Worm (Caenorhabditis elegans) whole organism, L1 larva: ENCODE measurements around the gene str-260.

Experiments
- C34B4.2 ChIP-seq: sonication (generic microtip); optimal IDR thresholded peaks from 2 replicates; lab custom pipeline; 2017; ENCODE audit warnings: mild to moderate bottlenecking, missing genetic modification characterization, missing compliant biosample characterization
- F16B12.6 ChIP-seq: fragments of 150-350 bp; optimal IDR thresholded peaks from 2 replicates; lab custom pipeline; 2014; ENCODE audit warnings: missing biosample characterization, missing genetic modification characterization
- aha-1 ChIP-seq: fragments of 150-350 bp; optimal IDR thresholded peaks from 2 replicates; lab custom pipeline; 2014; ENCODE audit warnings: missing biosample characterization, missing genetic modification characterization
- alr-1 ChIP-seq: fragments of 200-800 bp; sonication (Bioruptor generic); optimal IDR thresholded peaks from 2 replicates; lab custom pipeline; 2018; ENCODE audit warnings: borderline replicate concordance, mild to moderate bottlenecking, missing genetic modification characterization, missing compliant biosample characterization
- aly-2 ChIP-seq: fragments of 150-350 bp; optimal IDR thresholded peaks from 2 replicates; lab custom pipeline; 2014; ENCODE audit warnings: missing biosample characterization, missing genetic modification characterization
- blmp-1 ChIP-seq: fragments of 150-350 bp; optimal IDR thresholded peaks from 2 replicates; lab custom pipeline; 2014; ENCODE audit warnings: missing biosample characterization, missing genetic modification characterization
- ceh-63 ChIP-seq: fragments of 200-800 bp; sonication (Bioruptor generic); optimal IDR thresholded peaks from 2 replicates; lab custom pipeline; 2018; ENCODE audit warnings: mild to moderate bottlenecking, missing genetic modification characterization, missing compliant biosample characterization
- ceh-8 ChIP-seq: fragments of 200-800 bp; sonication (Bioruptor generic); optimal IDR thresholded peaks from 2 replicates; lab custom pipeline; 2018; ENCODE audit warnings: mild to moderate bottlenecking, missing genetic modification characterization, moderate library complexity, missing compliant biosample characterization
- ceh-82 ChIP-seq, 3 experiments: fragments of 150-350 bp in 1 of 3; sonication (generic microtip) in 2 of 3; optimal IDR thresholded peaks; 2 replicates each; lab custom pipeline; 2014 to 2017; ENCODE audit warnings: missing biosample characterization in 3 of 3, missing genetic modification characterization in 3 of 3
- ces-1 ChIP-seq: fragments of 150-350 bp; optimal IDR thresholded peaks from 2 replicates; lab custom pipeline; 2014; ENCODE audit warnings: missing biosample characterization, missing genetic modification reagents, missing genetic modification characterization
- efl-1 ChIP-seq, 4 experiments: fragments of 150-350 bp; optimal IDR thresholded peaks in 3 of 4; peaks in 1 of 4; 1 replicate in 1 of 4; 2 replicates in 3 of 4; lab custom pipeline; 2014; ENCODE audit warnings: missing biosample characterization in 2 of 4, missing genetic modification characterization in 2 of 4, missing genetic modification reagents in 2 of 4
- egl-13 ChIP-seq: sonication (generic microtip); optimal IDR thresholded peaks from 2 replicates; lab custom pipeline; 2016; ENCODE audit warnings: missing genotype, missing genetic modification reagents, missing genetic modification characterization, missing compliant biosample characterization
- elt-2 ChIP-seq: sonication (generic microtip); optimal IDR thresholded peaks from 2 replicates; lab custom pipeline; 2016; ENCODE audit warnings: missing genetic modification characterization, mild to moderate bottlenecking, inconsistent platforms, missing compliant biosample characterization, missing genetic modification reagents
- elt-3 ChIP-seq, 6 experiments: fragments of 150-350 bp in 1 of 6; sonication (generic microtip); optimal IDR thresholded peaks; 2 replicates each; lab custom pipeline; 2017 to 2018; ENCODE audit warnings: missing biosample characterization in 6 of 6, missing genetic modification characterization in 6 of 6, inconsistent platforms in 1 of 6
- fkh-4 ChIP-seq: sonication (generic microtip); optimal IDR thresholded peaks from 2 replicates; lab custom pipeline; 2016; ENCODE audit warnings: missing compliant biosample characterization, missing genetic modification characterization, borderline replicate concordance
- grh-1 ChIP-seq: fragments of 200-800 bp; sonication (Bioruptor generic); IDR thresholded peaks from 2 replicates; pipeline ENCODE4 v1.3.6; 2022; ENCODE audit warnings: missing genetic modification reagents, missing genetic modification characterization, missing compliant biosample characterization
- hpl-2 ChIP-seq: fragments of 150-350 bp; optimal IDR thresholded peaks from 2 replicates; lab custom pipeline; 2014; ENCODE audit warnings: missing biosample characterization, missing genetic modification reagents, missing genetic modification characterization
- irx-1 ChIP-seq: sonication (generic microtip); optimal IDR thresholded peaks from 2 replicates; lab custom pipeline; 2016; ENCODE audit warnings: missing genetic modification characterization, missing compliant biosample characterization
- lin-13 ChIP-seq: fragments of 150-350 bp; optimal IDR thresholded peaks from 2 replicates; lab custom pipeline; 2014; ENCODE audit warnings: missing biosample characterization, missing genetic modification reagents, missing genetic modification characterization
- lin-15B ChIP-seq: fragments of 150-350 bp; sonication (generic microtip); optimal IDR thresholded peaks from 3 replicates; lab custom pipeline; 2014; ENCODE audit warnings: missing biosample characterization, missing genetic modification characterization
- lir-3 ChIP-seq: sonication (generic microtip); optimal IDR thresholded peaks from 2 replicates; lab custom pipeline; 2016; ENCODE audit warnings: mild to moderate bottlenecking, missing genetic modification characterization, moderate library complexity, missing compliant biosample characterization; ENCODE audit not compliant: poor library complexity
- lsy-2 ChIP-seq, 2 experiments: fragments of 150-350 bp; optimal IDR thresholded peaks; 2 replicates each; lab custom pipeline; 2014; ENCODE audit warnings: missing biosample characterization in 2 of 2, missing genetic modification characterization in 2 of 2
- mdl-1 ChIP-seq, 2 experiments: fragments of 150-350 bp; optimal IDR thresholded peaks; 2 replicates each; lab custom pipeline; 2014 to 2017; ENCODE audit warnings: missing biosample characterization in 2 of 2, missing genetic modification characterization in 2 of 2, inconsistent platforms in 1 of 2
- mep-1 ChIP-seq: fragments of 150-350 bp; optimal IDR thresholded peaks from 2 replicates; lab custom pipeline; 2014; ENCODE audit warnings: missing biosample characterization, missing genetic modification characterization
- nhr-11 ChIP-seq: fragments of 150-350 bp; optimal IDR thresholded peaks from 2 replicates; lab custom pipeline; 2014; ENCODE audit warnings: missing biosample characterization, missing genetic modification characterization
- nhr-12 ChIP-seq: sonication (generic microtip); optimal IDR thresholded peaks from 2 replicates; lab custom pipeline; 2017; ENCODE audit warnings: missing biosample characterization, missing genetic modification characterization
- nhr-71 ChIP-seq: sonication (generic microtip); optimal IDR thresholded peaks from 2 replicates; lab custom pipeline; 2016; ENCODE audit warnings: mild to moderate bottlenecking, missing genetic modification characterization, moderate library complexity, missing compliant biosample characterization
- nhr-76 ChIP-seq: sonication (generic microtip); optimal IDR thresholded peaks from 2 replicates; lab custom pipeline; 2017; ENCODE audit warnings: missing biosample characterization, missing genetic modification characterization
- nhr-85 ChIP-seq: sonication (generic microtip); peaks from one replicate; lab custom pipeline; 2016; ENCODE audit warnings: missing genetic modification characterization, inconsistent platforms, missing compliant biosample characterization
- nhr-90 ChIP-seq: sonication (generic microtip); optimal IDR thresholded peaks from 2 replicates; lab custom pipeline; 2016; ENCODE audit warnings: mild to moderate bottlenecking, missing genetic modification characterization, missing compliant biosample characterization; ENCODE audit not compliant: poor library complexity
- pag-3 ChIP-seq: sonication (generic microtip); optimal IDR thresholded peaks from 2 replicates; lab custom pipeline; 2017; ENCODE audit warnings: missing genetic modification characterization, mild to moderate bottlenecking, missing compliant biosample characterization, antibody characterized with exemption, borderline replicate concordance; ENCODE audit not compliant: insufficient read depth
- rnt-1 ChIP-seq: sonication (generic microtip); optimal IDR thresholded peaks from 2 replicates; lab custom pipeline; 2016; ENCODE audit warnings: mild to moderate bottlenecking, missing genetic modification characterization, moderate library complexity, missing compliant biosample characterization
- snpc-4 ChIP-seq: fragments of 150-350 bp; optimal IDR thresholded peaks from 2 replicates; lab custom pipeline; 2014; ENCODE audit warnings: missing biosample characterization, missing genetic modification characterization
- snu-23 ChIP-seq: sonication (generic microtip); optimal IDR thresholded peaks from 2 replicates; lab custom pipeline; 2016; ENCODE audit warnings: missing genetic modification characterization, missing compliant biosample characterization
- sox-4 ChIP-seq: sonication (generic microtip); optimal IDR thresholded peaks from 2 replicates; lab custom pipeline; 2016; ENCODE audit warnings: missing genetic modification characterization, missing compliant biosample characterization
- tlp-1 ChIP-seq: fragments of 150-350 bp; optimal IDR thresholded peaks from 2 replicates; lab custom pipeline; 2014; ENCODE audit warnings: missing biosample characterization, missing genetic modification characterization
- unc-130 ChIP-seq: fragments of 150-350 bp; optimal IDR thresholded peaks from 2 replicates; lab custom pipeline; 2017; ENCODE audit warnings: missing biosample characterization, missing genetic modification characterization, inconsistent platforms
- unc-30 ChIP-seq: sonication (generic microtip); optimal IDR thresholded peaks from 2 replicates; lab custom pipeline; 2017; ENCODE audit warnings: missing biosample characterization, missing genetic modification characterization
- unc-62 ChIP-seq: fragments of 150-350 bp; optimal IDR thresholded peaks from 2 replicates; lab custom pipeline; 2014; ENCODE audit warnings: missing biosample characterization, missing genetic modification reagents, missing genetic modification characterization
- unc-86 ChIP-seq: sonication (generic microtip); optimal IDR thresholded peaks from 2 replicates; lab custom pipeline; 2016; ENCODE audit warnings: missing genetic modification characterization, missing compliant biosample characterization
- xbp-1 ChIP-seq: sonication (generic microtip); optimal IDR thresholded peaks from 2 replicates; lab custom pipeline; 2016; ENCODE audit warnings: missing genetic modification characterization, missing compliant biosample characterization
- zag-1 ChIP-seq: fragments of 150-350 bp; optimal IDR thresholded peaks from 2 replicates; lab custom pipeline; 2014; ENCODE audit warnings: missing biosample characterization, missing genetic modification characterization
- ztf-11 ChIP-seq, 2 experiments: sonication (generic microtip); optimal IDR thresholded peaks; 2 replicates each; lab custom pipeline; 2016 to 2017; ENCODE audit warnings: missing genetic modification characterization in 2 of 2, missing biosample characterization in 1 of 2, missing compliant biosample characterization in 1 of 2
- ztf-4 ChIP-seq: fragments of 150-350 bp; optimal IDR thresholded peaks from 2 replicates; lab custom pipeline; 2014; ENCODE audit warnings: missing biosample characterization, missing genetic modification characterization

Gene str-260

DNA sequence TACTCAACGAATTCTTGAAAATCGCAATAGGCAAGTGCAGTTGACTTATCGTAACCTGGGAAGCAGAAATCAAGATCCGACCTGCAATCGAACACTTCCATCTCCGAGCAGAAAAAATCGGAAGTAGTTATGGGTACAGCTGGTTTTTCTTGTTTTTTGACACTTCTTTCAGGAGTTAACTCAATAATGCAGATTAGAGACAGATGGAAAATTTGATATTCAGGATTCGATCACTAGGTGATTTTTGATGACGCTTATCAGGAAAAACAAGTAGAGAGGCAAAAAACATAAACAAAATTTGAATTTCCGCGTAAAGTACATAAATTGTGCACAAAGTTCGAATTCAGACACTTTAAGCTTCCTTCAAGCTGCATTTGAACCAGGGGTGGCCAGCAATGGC lies 21.8 kb downstream of the str-260 start, which contains the start of gene srw-130:
srw-130 (minus strand) TSS at position 101 of the 400 bp plus-strand sequence.
- no peak for TF ChIP-seq irx-1
- TF ChIP-seq lin-13 (GFP tag; lab: Kevin White, UChicago), result no peak
- TF ChIP-seq ceh-82 (tag; optimal IDR thresholded peaks at IDR 0.05; lab: Kevin White, UChicago), result no peak
- TF ChIP-seq elt-2, result no peak
- TF ChIP-seq unc-62 (GFP tag; lab: Kevin White, UChicago), result no peak
- TF ChIP-seq elt-3 (tag; optimal IDR thresholded peaks at IDR 0.05; lab: Kevin White, UChicago), result no peak
- TF ChIP-seq alr-1 (tag; lab: Kevin White, UChicago), result no peak
- TF ChIP-seq sox-4 (tag; lab: Kevin White, UChicago), result no peak
- no peak for TF ChIP-seq snu-23 (GFP tag; lab: Kevin White, UChicago)
- no peak for TF ChIP-seq mep-1 (tag; lab: Kevin White, UChicago)
- TF ChIP-seq tlp-1 (tag; lab: Kevin White, UChicago), result no peak
- TF ChIP-seq grh-1, result no peak
- no peak for TF ChIP-seq aha-1
- TF ChIP-seq nhr-76 (tag; lab: Kevin White, UChicago), result no peak
- no peak for TF ChIP-seq snpc-4 (tag; lab: Kevin White, UChicago)
- TF ChIP-seq C34B4.2, result no peak

- no peak for TF ChIP-seq xbp-1 (tag; lab: Kevin White, UChicago)
- no peak for TF ChIP-seq lsy-2 (tag; optimal IDR thresholded peaks at IDR 0.05; lab: Kevin White, UChicago)
- TF ChIP-seq alr-1 (tag; lab: Kevin White, UChicago), result no peak
- no peak for TF ChIP-seq rnt-1 (tag; lab: Kevin White, UChicago)
- no peak for TF ChIP-seq ztf-4 (tag; lab: Kevin White, UChicago)
- TF ChIP-seq aly-2 (tag; lab: Kevin White, UChicago), result no peak
- TF ChIP-seq blmp-1 (tag; lab: Kevin White, UChicago), result no peak
- TF ChIP-seq nhr-85 (tag; lab: Kevin White, UChicago), result no peak
- no peak for TF ChIP-seq egl-13 (tag; lab: Kevin White, UChicago)
- TF ChIP-seq aha-1, result no peak
- no peak for TF ChIP-seq nhr-11
- no peak for TF ChIP-seq nhr-90 (tag; lab: Kevin White, UChicago)
- TF ChIP-seq snpc-4 (tag; lab: Kevin White, UChicago), result no peak
Observed at ce11 chrV:3549553-3549952, 22.6 kb downstream of the str-260 start, which contains the start of gene sri-21. TSS of gene sri-21 (plus strand) at chrV:3549853.

DNA sequence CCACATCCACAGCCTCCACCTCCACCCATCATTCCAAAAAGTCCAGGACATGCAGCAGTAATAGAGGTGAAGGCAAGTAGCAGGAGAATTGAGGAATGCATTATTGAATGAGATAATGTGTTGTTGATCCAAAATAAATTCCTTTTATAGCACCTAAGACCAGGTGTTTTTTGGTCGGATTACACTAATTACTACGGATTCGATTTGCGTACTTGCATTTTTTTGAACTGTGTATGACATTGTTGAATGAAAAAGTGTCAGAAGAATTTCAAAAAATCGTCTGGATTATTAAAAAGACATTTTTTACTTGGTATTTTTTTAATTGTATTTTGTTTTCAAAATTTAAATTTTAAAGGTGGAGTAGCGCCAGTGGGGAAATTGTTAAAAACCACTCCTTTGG lies 24.8 kb downstream of the str-260 start, which contains the start of gene grl-28:
grl-28 (minus strand) TSS at position 101 of the 400 bp plus-strand sequence.
- TF ChIP-seq nhr-85 (tag; lab: Kevin White, UChicago) (peak; percentile 1), unc-130 (tag; lab: Kevin White, UChicago) (no peak)

- TF ChIP-seq nhr-12 (no peak), blmp-1 (tag; lab: Kevin White, UChicago) (peak; percentile 35), mdl-1 (tag; optimal IDR thresholded peaks at IDR 0.05; lab: Kevin White, UChicago) (no peak), C34B4.2 (no peak), efl-1 (optimal IDR thresholded peaks at IDR 0.05; lab: Kevin White, UChicago) (no peak), efl-1 (GFP tag; optimal IDR thresholded peaks at IDR 0.05 in 1 of 2; lab: Kevin White, UChicago) (peak in 1 of 2 experiments; percentile 91), nhr-71 (tag; lab: Kevin White, UChicago) (no peak), elt-2 (peak; percentile 70), unc-30 (tag; lab: Kevin White, UChicago) (no peak)
Observed at ce11 chrV:3552740-3553469, 25.9 kb downstream of the str-260 start, which contains the start of gene T24A6.20. TSS of gene T24A6.20 (plus strand) at chrV:3553134.

DNA sequence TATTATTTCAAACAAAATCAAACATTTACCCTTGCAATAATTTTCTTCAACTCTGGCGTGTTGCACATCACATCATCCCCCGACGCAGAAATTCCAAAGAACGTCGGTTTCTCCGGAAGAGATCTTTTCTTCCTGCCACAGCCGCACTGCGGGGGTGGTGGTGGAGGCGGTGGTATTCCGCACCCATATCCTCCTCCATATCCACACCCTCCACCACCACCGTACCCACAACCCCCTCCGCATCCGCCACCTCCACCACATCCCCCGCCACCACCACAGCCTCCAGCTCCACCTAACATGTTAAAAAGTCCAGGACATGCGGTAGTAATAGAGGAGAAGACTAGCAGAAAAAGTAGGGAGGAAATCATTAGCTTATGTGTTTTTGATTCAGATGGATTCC lies 27.9 kb downstream of the str-260 start, which contains the start of gene grl-29:
grl-29 (minus strand) TSS at position 368 of the 400 bp plus-strand sequence.
- TF ChIP-seq fkh-4 (tag; lab: Kevin White, UChicago), result no peak
- TF ChIP-seq pag-3 (tag; lab: Kevin White, UChicago), result no peak
- no peak for TF ChIP-seq unc-86 (tag; lab: Kevin White, UChicago)
- no peak for TF ChIP-seq ceh-63 (GFP tag; lab: Kevin White, UChicago)
- no peak for TF ChIP-seq F16B12.6 (tag; lab: Kevin White, UChicago)
- TF ChIP-seq ceh-8 (GFP tag; lab: Kevin White, UChicago), result no peak
- TF ChIP-seq lir-3 (tag; lab: Kevin White, UChicago), result no peak
- TF ChIP-seq ztf-11 (tag; optimal IDR thresholded peaks at IDR 0.05; lab: Kevin White, UChicago), result no peak
- no peak for TF ChIP-seq zag-1 (tag; lab: Kevin White, UChicago)
- no peak for TF ChIP-seq blmp-1 (tag; lab: Kevin White, UChicago)
- TF ChIP-seq ces-1, result no peak
- no peak for TF ChIP-seq elt-3 (tag; optimal IDR thresholded peaks at IDR 0.05; lab: Kevin White, UChicago)
- no peak for TF ChIP-seq lin-15B (tag; lab: Kevin White, UChicago)
- no peak for TF ChIP-seq hpl-2 (GFP tag; lab: Kevin White, UChicago)
